Worm (Caenorhabditis elegans) whole organism, L4 larva: ENCODE results near the gene T24B8.4.

Experiments
- F10B5.3 ChIP-seq: sonication (generic microtip); optimal IDR thresholded peaks from 2 replicates; lab custom pipeline; 2016; ENCODE audit warnings: mild to moderate bottlenecking, missing genetic modification characterization, missing compliant biosample characterization
- F26F4.8 ChIP-seq: fragments of 200-800 bp; sonication (Bioruptor generic); conservative IDR thresholded peaks from 2 replicates; pipeline ENCODE4 v1.3.6; 2022; ENCODE audit warnings: missing genetic modification characterization, missing compliant biosample characterization
- F37D6.2 ChIP-seq: sonication (generic microtip); optimal IDR thresholded peaks from 2 replicates; lab custom pipeline; 2016; ENCODE audit warnings: mild to moderate bottlenecking, missing genetic modification characterization, missing compliant biosample characterization
- F49E8.2 ChIP-seq: sonication (generic microtip); optimal IDR thresholded peaks from 2 replicates; lab custom pipeline; 2016; ENCODE audit warnings: missing compliant biosample characterization, mild to moderate bottlenecking, missing genetic modification characterization, borderline replicate concordance
- R02D3.7 ChIP-seq: fragments of 150-350 bp; sonication (generic microtip); optimal IDR thresholded peaks from 3 replicates; lab custom pipeline; 2014; ENCODE audit warnings: missing biosample characterization, missing genetic modification characterization
- T20F7.1 ChIP-seq: fragments of 200-800 bp; sonication (Bioruptor generic); optimal IDR thresholded peaks from 2 replicates; lab custom pipeline; 2018; ENCODE audit warnings: mild to moderate bottlenecking, missing genetic modification characterization, missing compliant biosample characterization
- T26A8.4 ChIP-seq: fragments of 200-800 bp; sonication (Bioruptor generic); IDR thresholded peaks from 2 replicates; pipeline ENCODE4 v1.3.6; 2022; ENCODE audit warnings: missing genetic modification characterization, missing compliant biosample characterization
- Y105C5A.15 ChIP-seq: fragments of 200-800 bp; sonication (Bioruptor generic); IDR thresholded peaks from 2 replicates; pipeline ENCODE4 v1.3.6; 2022; ENCODE audit warnings: missing genetic modification characterization, missing compliant biosample characterization
- Y48G9A.11 ChIP-seq: fragments of 200-800 bp; sonication (Bioruptor generic); IDR thresholded peaks from 2 replicates; pipeline ENCODE4 v1.3.6; 2022; ENCODE audit warnings: missing genetic modification reagents, missing genetic modification characterization, missing compliant biosample characterization
- Y5F2A.4 ChIP-seq: fragments of 200-800 bp; sonication (Bioruptor generic); optimal IDR thresholded peaks from 2 replicates; lab custom pipeline; 2018; ENCODE audit warnings: mild to moderate bottlenecking, missing genetic modification characterization, missing compliant biosample characterization
- ZK337.2 ChIP-seq: fragments of 200-800 bp; sonication (Bioruptor generic); IDR thresholded peaks from 2 replicates; pipeline ENCODE4 v1.3.6; 2022; ENCODE audit warnings: missing genetic modification reagents, missing genetic modification characterization, missing compliant biosample characterization
- aly-2 ChIP-seq: sonication (generic microtip); optimal IDR thresholded peaks from 2 replicates; lab custom pipeline; 2018; ENCODE audit warnings: missing biosample characterization, missing genetic modification characterization
- ama-1 ChIP-seq: fragments of 150-350 bp; optimal IDR thresholded peaks from 2 replicates; lab custom pipeline; 2014; ENCODE audit warnings: inconsistent platforms, mixed read lengths
- arid-1 ChIP-seq: fragments of 200-800 bp; sonication (Bioruptor generic); conservative IDR thresholded peaks from 2 replicates; pipeline ENCODE4 v1.3.6; 2022; ENCODE audit warnings: missing genetic modification reagents, missing genetic modification characterization, missing compliant biosample characterization
- ceh-20 ChIP-seq: fragments of 200-800 bp; sonication (Bioruptor generic); IDR thresholded peaks from 2 replicates; pipeline ENCODE4 v1.3.6; 2022; ENCODE audit warnings: missing genetic modification reagents, missing genetic modification characterization, missing compliant biosample characterization
- ceh-28 ChIP-seq: fragments of 150-350 bp; optimal IDR thresholded peaks from 2 replicates; lab custom pipeline; 2014; ENCODE audit warnings: missing biosample characterization, missing genetic modification reagents, missing genetic modification characterization
- ceh-32 ChIP-seq: sonication (generic microtip); optimal IDR thresholded peaks from 2 replicates; lab custom pipeline; 2016; ENCODE audit warnings: mild to moderate bottlenecking, missing genetic modification characterization, missing compliant biosample characterization; ENCODE audit not compliant: poor library complexity
- ceh-44 ChIP-seq: fragments of 200-800 bp; sonication (Bioruptor generic); IDR thresholded peaks from 2 replicates; pipeline ENCODE4 v1.3.6; 2022; ENCODE audit warnings: missing genetic modification reagents, missing genetic modification characterization, missing compliant biosample characterization
- ceh-62 ChIP-seq: sonication (generic microtip); optimal IDR thresholded peaks from 2 replicates; lab custom pipeline; 2017; ENCODE audit warnings: missing biosample characterization, missing genetic modification characterization
- daf-16 ChIP-seq, 3 experiments: sonication (generic microtip); optimal IDR thresholded peaks; 2 replicates each; lab custom pipeline; 2016 to 2017; ENCODE audit warnings: missing genetic modification characterization in 3 of 3, missing genetic modification reagents in 3 of 3, mild to moderate bottlenecking in 2 of 3, missing compliant biosample characterization in 2 of 3, missing biosample characterization in 1 of 3, moderate library complexity in 1 of 3
- dmd-6 ChIP-seq: fragments of 200-800 bp; sonication (Bioruptor generic); IDR thresholded peaks from 2 replicates; pipeline ENCODE4 v1.3.6; 2022; ENCODE audit warnings: missing genetic modification reagents, missing genetic modification characterization, missing compliant biosample characterization
- dmd-9 ChIP-seq: fragments of 200-800 bp; sonication (Bioruptor generic); IDR thresholded peaks from 2 replicates; pipeline ENCODE4 v1.3.6; 2022; ENCODE audit warnings: missing genetic modification reagents, missing genetic modification characterization, missing compliant biosample characterization
- duxl-1 ChIP-seq: sonication (generic microtip); optimal IDR thresholded peaks from 2 replicates; lab custom pipeline; 2016; ENCODE audit warnings: mild to moderate bottlenecking, missing genetic modification characterization, moderate library complexity, missing compliant biosample characterization; ENCODE audit not compliant: poor library complexity
- hlh-11 ChIP-seq: fragments of 200-800 bp; sonication (Bioruptor generic); optimal IDR thresholded peaks from 2 replicates; lab custom pipeline; 2018; ENCODE audit warnings: mild to moderate bottlenecking, missing genetic modification characterization, missing compliant biosample characterization
- hmg-1.1 ChIP-seq: fragments of 200-800 bp; sonication (Bioruptor generic); IDR thresholded peaks from 2 replicates; pipeline ENCODE4 v1.3.6; 2022; ENCODE audit warnings: missing genetic modification reagents, missing genetic modification characterization, missing compliant biosample characterization
- lim-7 ChIP-seq: fragments of 200-800 bp; sonication (Bioruptor generic); IDR thresholded peaks from 2 replicates; pipeline ENCODE4 v1.3.6; 2022; ENCODE audit warnings: missing genetic modification characterization, missing compliant biosample characterization
- lin-13 ChIP-seq: fragments of 150-350 bp; optimal IDR thresholded peaks from 2 replicates; lab custom pipeline; 2014; ENCODE audit warnings: missing biosample characterization, missing genetic modification reagents, missing genetic modification characterization
- lin-15B ChIP-seq: fragments of 150-350 bp; sonication (generic microtip); optimal IDR thresholded peaks from 3 replicates; lab custom pipeline; 2014; ENCODE audit warnings: missing biosample characterization, missing genetic modification characterization
- lin-39 ChIP-seq: fragments of 150-350 bp; optimal IDR thresholded peaks from 2 replicates; lab custom pipeline; 2014; ENCODE audit warnings: missing biosample characterization, missing genetic modification reagents, missing genetic modification characterization
- lsy-2 ChIP-seq, 2 experiments: fragments of 150-350 bp in 1 of 2; sonication (generic microtip) in 1 of 2; optimal IDR thresholded peaks; 2 replicates each; lab custom pipeline; 2014 to 2017; ENCODE audit warnings: missing biosample characterization in 2 of 2, missing genetic modification characterization in 2 of 2
- madf-5 ChIP-seq, 2 experiments: fragments of 200-800 bp; sonication (Bioruptor generic); IDR thresholded peaks; 2 replicates each; pipeline ENCODE4 v1.3.6; 2022; ENCODE audit warnings: missing compliant biosample characterization in 2 of 2, missing genetic modification characterization in 2 of 2
- madf-9 ChIP-seq: fragments of 200-800 bp; sonication (Bioruptor generic); conservative IDR thresholded peaks from 2 replicates; pipeline ENCODE4 v1.3.6; 2022; ENCODE audit warnings: missing genetic modification reagents, missing genetic modification characterization, missing compliant biosample characterization
- mdl-1 ChIP-seq, 2 experiments: fragments of 150-350 bp in 1 of 2; sonication (generic microtip) in 1 of 2; optimal IDR thresholded peaks; 2 replicates each; lab custom pipeline; 2014 to 2017; ENCODE audit warnings: missing biosample characterization in 2 of 2, missing genetic modification characterization in 2 of 2
- mxl-2 ChIP-seq: fragments of 200-800 bp; sonication (Bioruptor generic); conservative IDR thresholded peaks from 2 replicates; pipeline ENCODE4 v1.3.6; 2022; ENCODE audit warnings: missing genetic modification reagents, missing genetic modification characterization, missing compliant biosample characterization
- mxl-3 ChIP-seq: fragments of 200-800 bp; sonication (Bioruptor generic); optimal IDR thresholded peaks from 2 replicates; lab custom pipeline; 2018; ENCODE audit warnings: mild to moderate bottlenecking, missing genetic modification characterization, missing compliant biosample characterization
- nhr-11 ChIP-seq: fragments of 150-350 bp; optimal IDR thresholded peaks from 2 replicates; lab custom pipeline; 2014; ENCODE audit warnings: missing biosample characterization, missing genetic modification characterization
- nhr-111 ChIP-seq: fragments of 200-800 bp; sonication (Bioruptor generic); optimal IDR thresholded peaks from 2 replicates; lab custom pipeline; 2018; ENCODE audit warnings: mild to moderate bottlenecking, missing genetic modification characterization, missing compliant biosample characterization
- nhr-25 ChIP-seq: sonication (generic microtip); optimal IDR thresholded peaks from 2 replicates; lab custom pipeline; 2017; ENCODE audit warnings: missing genetic modification characterization, mild to moderate bottlenecking, missing compliant biosample characterization, antibody characterized with exemption, moderate library complexity, borderline replicate concordance; ENCODE audit not compliant: insufficient read depth
- nhr-28 ChIP-seq: fragments of 150-350 bp; optimal IDR thresholded peaks from 2 replicates; lab custom pipeline; 2014; ENCODE audit warnings: missing biosample characterization, missing genetic modification characterization
- nhr-6 ChIP-seq: fragments of 150-350 bp; optimal IDR thresholded peaks from 2 replicates; lab custom pipeline; 2014; ENCODE audit warnings: missing biosample characterization, missing genetic modification characterization
- nhr-76 ChIP-seq: fragments of 150-350 bp; optimal IDR thresholded peaks from 2 replicates; lab custom pipeline; 2014; ENCODE audit warnings: missing biosample characterization, missing genetic modification characterization
- pha-4 ChIP-seq, 2 experiments: fragments of 150-350 bp in 1 of 2; fragments of 200-800 bp in 1 of 2; sonication (Bioruptor generic) in 1 of 2; IDR thresholded peaks in 1 of 2; optimal IDR thresholded peaks in 1 of 2; 2 replicates each; pipeline versions ENCODE4 v1.3.6 to Lab custom; 2014 to 2022; ENCODE audit warnings: missing genetic modification characterization in 2 of 2, missing genetic modification reagents in 2 of 2, missing biosample characterization in 1 of 2, missing compliant biosample characterization in 1 of 2
- saeg-2 ChIP-seq: fragments of 200-800 bp; sonication (Bioruptor generic); IDR thresholded peaks from 2 replicates; pipeline ENCODE4 v1.3.6; 2022; ENCODE audit warnings: missing genetic modification reagents, missing genetic modification characterization, missing compliant biosample characterization
- skn-1 ChIP-seq: fragments of 150-350 bp; optimal IDR thresholded peaks from 2 replicates; lab custom pipeline; 2014; ENCODE audit warnings: missing biosample characterization, missing genetic modification characterization
- unc-130 ChIP-seq: sonication (generic microtip); optimal IDR thresholded peaks from 2 replicates; lab custom pipeline; 2016; ENCODE audit warnings: missing genetic modification reagents, missing genetic modification characterization, missing compliant biosample characterization
- unc-39 ChIP-seq: sonication (generic microtip); optimal IDR thresholded peaks from 2 replicates; lab custom pipeline; 2017; ENCODE audit warnings: missing biosample characterization, missing genetic modification characterization
- vab-7 ChIP-seq: fragments of 200-800 bp; sonication (Bioruptor generic); IDR thresholded peaks from 2 replicates; pipeline ENCODE4 v1.3.6; 2022; ENCODE audit warnings: missing genetic modification reagents, missing genetic modification characterization, missing compliant biosample characterization
- zfp-3 ChIP-seq: fragments of 200-800 bp; sonication (Bioruptor generic); conservative IDR thresholded peaks from 2 replicates; pipeline ENCODE4 v1.3.6; 2022; ENCODE audit warnings: missing genetic modification reagents, missing genetic modification characterization, missing compliant biosample characterization
- zip-2 ChIP-seq: fragments of 150-350 bp; optimal IDR thresholded peaks from 2 replicates; lab custom pipeline; 2014; ENCODE audit warnings: missing biosample characterization, missing genetic modification characterization
- ztf-11 ChIP-seq: fragments of 150-350 bp; optimal IDR thresholded peaks from 2 replicates; lab custom pipeline; 2014; ENCODE audit warnings: missing biosample characterization, missing genetic modification characterization
- ztf-7 ChIP-seq: fragments of 150-350 bp; optimal IDR thresholded peaks from 2 replicates; lab custom pipeline; 2014; ENCODE audit warnings: missing biosample characterization, missing genetic modification characterization

The T24B8.4 gene

DNA sequence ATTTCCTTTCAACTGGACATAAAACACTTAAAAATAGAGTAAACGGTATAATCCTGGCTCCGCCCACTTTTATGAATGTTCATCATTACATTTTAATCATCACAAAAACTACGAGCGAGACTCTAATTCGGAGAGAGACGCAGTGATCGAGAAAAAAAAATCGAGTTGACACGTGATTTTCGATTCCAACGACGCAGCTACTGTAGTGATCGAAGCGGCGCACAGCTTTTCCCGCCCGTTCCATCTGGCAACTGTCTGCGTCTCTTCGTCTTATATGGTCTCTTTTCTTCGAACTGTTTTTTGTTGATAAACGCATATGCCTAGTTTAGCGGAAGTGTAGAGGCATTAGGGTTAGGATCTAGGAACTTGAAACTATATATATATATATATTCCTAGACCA lies 43.1 kb upstream of the T24B8.4 start (continued):
- TF ChIP-seq mxl-2 (GFP tag; lab: Robert Waterston, UW): no peak
- TF ChIP-seq lin-13 (GFP tag; lab: Kevin White, UChicago): no peak
- no peak for TF ChIP-seq saeg-2 (GFP tag; lab: Robert Waterston, UW)
- no peak for TF ChIP-seq ztf-11 (tag; lab: Kevin White, UChicago)
- no peak for TF ChIP-seq ZK337.2
- no peak for TF ChIP-seq unc-39 (tag; lab: Kevin White, UChicago)
- peak in 1 of 2 experiments; percentile 77 for TF ChIP-seq mdl-1 (tag; optimal IDR thresholded peaks at IDR 0.05; lab: Kevin White, UChicago)
- TF ChIP-seq madf-9 (GFP tag; lab: Robert Waterston, UW): no peak
- TF ChIP-seq dmd-6 (GFP tag; lab: Robert Waterston, UW): peak; percentile 85
- no peak for TF ChIP-seq zip-2 (tag; lab: Kevin White, UChicago)
- no peak for TF ChIP-seq nhr-76 (tag; lab: Kevin White, UChicago)
- no peak for TF ChIP-seq nhr-111 (GFP tag; lab: Kevin White, UChicago)
- no peak for TF ChIP-seq ztf-7 (tag; lab: Kevin White, UChicago)
- TF ChIP-seq F49E8.2: no peak
- TF ChIP-seq Y48G9A.11: no peak
- 0 out of 2 replicates have a peak, but pooled peaks have one; percentile 13 for TF ChIP-seq vab-7 (GFP tag; lab: Robert Waterston, UW)
- peak in 1 of 2 experiments; percentile 47 for TF ChIP-seq lsy-2 (tag; optimal IDR thresholded peaks at IDR 0.05; lab: Kevin White, UChicago)
- TF ChIP-seq F26F4.8 (GFP tag; lab: Robert Waterston, UW): no peak
- TF ChIP-seq nhr-6: no peak
- peak; percentile 38 for TF ChIP-seq T20F7.1 (GFP tag; lab: Kevin White, UChicago)
- TF ChIP-seq zfp-3 (GFP tag; lab: Robert Waterston, UW): no peak
- peak in 1 of 2 experiments; percentile 9 for TF ChIP-seq daf-16 (GFP tag; optimal IDR thresholded peaks at IDR 0.05; lab: Kevin White, UChicago)
- peak; percentile 2 for TF ChIP-seq daf-16 (tag; optimal IDR thresholded peaks at IDR 0.05; lab: Kevin White, UChicago)
- no peak for TF ChIP-seq dmd-9 (GFP tag; lab: Robert Waterston, UW)
- no peak for TF ChIP-seq Y105C5A.15 (GFP tag; lab: Robert Waterston, UW)
- no peak for TF ChIP-seq duxl-1 (tag; lab: Kevin White, UChicago)
- TF ChIP-seq Y5F2A.4 (GFP tag; lab: Kevin White, UChicago): no peak
- no peak for TF ChIP-seq T26A8.4 (GFP tag; lab: Robert Waterston, UW)
- no peak for TF ChIP-seq lin-15B (tag; lab: Kevin White, UChicago)
- no peak for TF ChIP-seq ceh-62 (tag; lab: Kevin White, UChicago)
- TF ChIP-seq nhr-11 (tag; lab: Kevin White, UChicago): no peak
- no peak for TF ChIP-seq nhr-25 (tag; lab: Kevin White, UChicago)
- peak; percentile 84 for TF ChIP-seq mxl-3 (GFP tag; lab: Kevin White, UChicago)
- peak; percentile 62 for TF ChIP-seq hmg-1.1 (GFP tag; lab: Robert Waterston, UW)
- no peak for TF ChIP-seq ceh-28 (tag; lab: Kevin White, UChicago)
- no peak for TF ChIP-seq lim-7
- no peak for TF ChIP-seq ceh-32 (tag; lab: Kevin White, UChicago)
- no peak for TF ChIP-seq aly-2 (tag; lab: Kevin White, UChicago)
- no peak for TF ChIP-seq ceh-20 (GFP tag; lab: Robert Waterston, UW)
- 0 out of 2 replicates have a peak, but pooled peaks have one; percentile 36 for TF ChIP-seq pha-4 (GFP tag; IDR thresholded peaks at IDR 0.05; lab: Robert Waterston, UW)
- TF ChIP-seq pha-4 (tag; optimal IDR thresholded peaks at IDR 0.05; lab: Kevin White, UChicago): no peak
- TF ChIP-seq skn-1: no peak
- TF ChIP-seq F10B5.3 (tag; lab: Kevin White, UChicago): no peak
- TF ChIP-seq R02D3.7 (tag; lab: Kevin White, UChicago): no peak
- TF ChIP-seq lin-39 (tag; lab: Kevin White, UChicago): no peak
- peak; percentile 94 for TF ChIP-seq hlh-11
- TF ChIP-seq nhr-28: peak; percentile 95
- no peak for TF ChIP-seq F37D6.2 (tag; lab: Kevin White, UChicago)
- TF ChIP-seq unc-130 (GFP tag; lab: Kevin White, UChicago): no peak
- no peak for TF ChIP-seq arid-1 (GFP tag; lab: Robert Waterston, UW)
- TF ChIP-seq ama-1: no peak
- no peak for TF ChIP-seq ceh-44 (GFP tag; lab: Robert Waterston, UW)
- no peak for TF ChIP-seq madf-5 (GFP tag; IDR thresholded peaks at IDR 0.05; lab: Robert Waterston, UW)
